Worm (Caenorhabditis elegans): ENCODE results near the gene sfxn-1.1.

DNA sequence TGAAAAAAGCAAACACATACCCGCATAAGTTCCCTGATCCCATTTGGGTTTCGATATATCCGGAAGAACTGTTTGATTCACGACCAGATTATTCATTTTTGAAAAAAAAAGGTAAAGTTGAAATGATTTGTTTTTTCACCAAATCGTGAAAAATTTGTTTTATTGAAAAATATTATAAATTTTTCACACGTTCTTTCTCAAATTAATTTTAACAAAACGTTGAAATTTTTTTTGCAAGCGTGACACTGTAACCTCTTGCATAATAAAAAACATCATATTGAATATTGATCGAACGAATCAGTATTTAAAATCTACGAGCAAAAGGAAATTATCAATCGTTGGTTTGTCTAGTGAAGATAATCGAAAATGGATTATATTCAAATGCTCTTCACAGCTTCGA, at the start of gene sfxn-1.1, which contains the start of gene AH6.3:
- TF ChIP-seq med-1 (GFP tag; optimal IDR thresholded peaks at IDR 0.05; ENCODE audit: insufficient read depth) = no peak
- no peak for TF ChIP-seq flt-1 (GFP tag; IDR thresholded peaks at IDR 0.05)
- no peak for TF ChIP-seq cog-1 (tag; optimal IDR thresholded peaks at IDR 0.05)
- no peak for TF ChIP-seq ztf-23 (GFP tag; IDR thresholded peaks at IDR 0.05)
- no peak for TF ChIP-seq klf-2 (GFP tag; conservative IDR thresholded peaks at IDR 0.05)
- TF ChIP-seq ztf-29 (GFP tag; IDR thresholded peaks at IDR 0.05) = no peak
- TF ChIP-seq T22C8.4 (GFP tag; IDR thresholded peaks at IDR 0.05) = no peak
- no peak for TF ChIP-seq ref-1 (GFP tag; conservative IDR thresholded peaks at IDR 0.05)
- TF ChIP-seq tab-1 (GFP tag; IDR thresholded peaks at IDR 0.05) = no peak
